Fruit fly (Drosophila melanogaster) whole organism, embryonic: ENCODE data around the gene ea.
A peak's percentile ranks its signal among the peaks of the same experiment; 100 is the strongest.

Experiments
- Adf1 ChIP-seq: fragments of 200-800 bp; sonication (Bioruptor generic); IDR thresholded peaks from 2 replicates; pipeline ENCODE4 v1.3.6; 2022; ENCODE audit warnings: missing biosample characterization, missing genetic modification characterization
- Atf3 ChIP-seq: fragments of 200-800 bp; sonication (Bioruptor generic); optimal IDR thresholded peaks from 3 replicates; lab custom pipeline; 2016; ENCODE audit warnings: missing biosample characterization, missing genetic modification characterization
- BEAF-32 ChIP-seq: fragments of 200-800 bp; sonication (Bioruptor generic); optimal IDR thresholded peaks from 3 replicates; lab custom pipeline; 2017; ENCODE audit warnings: missing biosample characterization, missing genetic modification characterization, mild to moderate bottlenecking, moderate library complexity, missing genetic modification reagents
- CG10565 ChIP-seq: fragments of 200-800 bp; sonication (Bioruptor generic); optimal IDR thresholded peaks from 3 replicates; lab custom pipeline; 2016; ENCODE audit warnings: missing biosample characterization, mild to moderate bottlenecking, missing genetic modification characterization
- CG11696 ChIP-seq: fragments of 200-800 bp; sonication (Bioruptor generic); IDR thresholded peaks from 2 replicates; pipeline ENCODE4 v1.3.6; 2022; ENCODE audit warnings: missing biosample characterization, missing genetic modification characterization
- CG13287 ChIP-seq: fragments of 200-800 bp; sonication (Bioruptor generic); IDR thresholded peaks from 2 replicates; pipeline ENCODE4 v1.3.6; 2022; ENCODE audit warnings: missing biosample characterization, missing genetic modification characterization; ENCODE audit not compliant: partially characterized antibody
- CG13624 ChIP-seq: fragments of 200-800 bp; sonication (Bioruptor generic); optimal IDR thresholded peaks from 2 replicates; lab custom pipeline; 2016; ENCODE audit warnings: missing biosample characterization, missing genetic modification characterization
- CG14860 ChIP-seq: fragments of 200-800 bp; sonication (Bioruptor generic); IDR thresholded peaks from 3 replicates; pipeline ENCODE4 v1.3.6; 2022; ENCODE audit warnings: missing biosample characterization, missing genetic modification characterization; ENCODE audit not compliant: partially characterized antibody
- CG18599 ChIP-seq: fragments of 200-800 bp; sonication (Bioruptor generic); optimal IDR thresholded peaks from 3 replicates; lab custom pipeline; 2017; ENCODE audit warnings: missing biosample characterization, missing genetic modification characterization, mild to moderate bottlenecking, moderate library complexity, missing genetic modification reagents
- CG18764 ChIP-seq: fragments of 200-800 bp; sonication (Bioruptor generic); optimal IDR thresholded peaks from 3 replicates; lab custom pipeline; 2016; ENCODE audit warnings: missing biosample characterization, missing genetic modification characterization
- CG2129 ChIP-seq: fragments of 200-800 bp; sonication (Bioruptor generic); IDR thresholded peaks from 2 replicates; pipeline ENCODE4 v1.3.6; 2022; ENCODE audit warnings: missing biosample characterization, missing genetic modification characterization; ENCODE audit not compliant: partially characterized antibody
- CG32532 ChIP-seq: fragments of 200-800 bp; sonication (Bioruptor generic); IDR thresholded peaks from 2 replicates; pipeline ENCODE4 v1.3.6; 2022; ENCODE audit warnings: missing biosample characterization, missing genetic modification characterization
- CG3281 ChIP-seq: fragments of 200-800 bp; sonication (Bioruptor generic); optimal IDR thresholded peaks from 3 replicates; lab custom pipeline; 2017; ENCODE audit warnings: missing biosample characterization, mild to moderate bottlenecking, missing genetic modification characterization
- CG34376 ChIP-seq: fragments of 200-800 bp; sonication (Bioruptor generic); optimal IDR thresholded peaks from 2 replicates; lab custom pipeline; 2018; ENCODE audit warnings: missing biosample characterization, mild to moderate bottlenecking, missing genetic modification characterization
- CG3847 ChIP-seq: fragments of 200-800 bp; sonication (Bioruptor generic); IDR thresholded peaks from 2 replicates; pipeline ENCODE4 v1.3.6; 2022; ENCODE audit warnings: missing biosample characterization, missing genetic modification characterization
- CG3995 ChIP-seq: fragments of 200-800 bp; sonication (Bioruptor generic); optimal IDR thresholded peaks from 3 replicates; lab custom pipeline; 2016; ENCODE audit warnings: missing biosample characterization, missing genetic modification characterization
- CG7928 ChIP-seq: fragments of 200-800 bp; sonication (Bioruptor generic); optimal IDR thresholded peaks from 2 replicates; lab custom pipeline; 2017; ENCODE audit warnings: missing biosample characterization, mild to moderate bottlenecking, missing genetic modification characterization
- CG8924 ChIP-seq: fragments of 200-800 bp; optimal IDR thresholded peaks from 3 replicates; lab custom pipeline; 2019; ENCODE audit warnings: missing biosample characterization, mild to moderate bottlenecking, missing genetic modification characterization, moderate library complexity
- CG8944 ChIP-seq: fragments of 200-800 bp; sonication (Bioruptor generic); optimal IDR thresholded peaks from 3 replicates; lab custom pipeline; 2016; ENCODE audit warnings: missing biosample characterization, missing genetic modification characterization
- Camta ChIP-seq: fragments of 200-800 bp; sonication (Bioruptor generic); optimal IDR thresholded peaks from 2 replicates; lab custom pipeline; 2016; ENCODE audit warnings: missing biosample characterization, missing genetic modification characterization
- Dip3 ChIP-seq: fragments of 200-800 bp; sonication (Bioruptor generic); optimal IDR thresholded peaks from 3 replicates; lab custom pipeline; 2016; ENCODE audit warnings: missing biosample characterization, missing genetic modification characterization
- HLH3B ChIP-seq: fragments of 200-800 bp; sonication (Bioruptor generic); IDR thresholded peaks from 2 replicates; pipeline ENCODE4 v1.3.6; 2022; ENCODE audit warnings: missing biosample characterization, missing genetic modification characterization
- HmgD ChIP-seq: fragments of 200-800 bp; sonication (Bioruptor generic); optimal IDR thresholded peaks from 3 replicates; lab custom pipeline; 2016; ENCODE audit warnings: missing biosample characterization, missing genetic modification characterization
- HmgZ ChIP-seq: fragments of 200-800 bp; sonication (Bioruptor generic); optimal IDR thresholded peaks from 2 replicates; lab custom pipeline; 2018; ENCODE audit warnings: missing biosample characterization, mild to moderate bottlenecking, missing genetic modification characterization
- Hr51 ChIP-seq, 2 experiments: fragments of 200-800 bp; sonication (Bioruptor generic); optimal IDR thresholded peaks; 2 replicates in 1 of 2; 3 replicates in 1 of 2; lab custom pipeline; 2016 to 2018; ENCODE audit warnings: missing biosample characterization in 2 of 2, missing genetic modification characterization in 2 of 2, mild to moderate bottlenecking in 1 of 2, moderate library complexity in 1 of 2
- NfI ChIP-seq: fragments of 200-800 bp; sonication (Bioruptor generic); optimal IDR thresholded peaks from 3 replicates; lab custom pipeline; 2018; ENCODE audit warnings: missing biosample characterization, mild to moderate bottlenecking, missing genetic modification characterization, moderate library complexity
- Rfx ChIP-seq: fragments of 200-800 bp; sonication (Bioruptor generic); IDR thresholded peaks from 2 replicates; pipeline ENCODE4 v1.3.6; 2022; ENCODE audit warnings: missing biosample characterization, missing genetic modification characterization
- Taf1 ChIP-seq: fragments of 200-800 bp; sonication (Bioruptor generic); IDR thresholded peaks from 2 replicates; pipeline ENCODE4 v1.3.6; 2022; ENCODE audit warnings: missing biosample characterization, missing genetic modification characterization
- Trl ChIP-seq, 3 experiments: fragments of >200 bp in 2 of 3; fragments of 200-800 bp in 1 of 3; sonication (Bioruptor generic) in 1 of 3; optimal IDR thresholded peaks; 2 replicates in 1 of 3; 3 replicates in 2 of 3; lab custom pipeline; 2016 to 2017; ENCODE audit warnings: missing biosample characterization in 1 of 3, missing genetic modification characterization in 1 of 3
- bab2 ChIP-seq: fragments of 200-800 bp; sonication (Bioruptor generic); optimal IDR thresholded peaks from 2 replicates; lab custom pipeline; 2016; ENCODE audit warnings: missing biosample characterization, missing genetic modification characterization
- bcd ChIP-seq: fragments of 200-800 bp; sonication (Bioruptor generic); optimal IDR thresholded peaks from 2 replicates; lab custom pipeline; 2017; ENCODE audit warnings: missing biosample characterization, mild to moderate bottlenecking, missing genetic modification characterization
- cg ChIP-seq: fragments of 200-800 bp; sonication (Bioruptor generic); optimal IDR thresholded peaks from 3 replicates; lab custom pipeline; 2019; ENCODE audit warnings: missing biosample characterization, mild to moderate bottlenecking, missing genetic modification characterization, moderate library complexity
- chinmo ChIP-seq: fragments of 200-800 bp; sonication (Bioruptor generic); IDR thresholded peaks from 4 replicates; pipeline ENCODE4 v1.3.6; 2022; ENCODE audit warnings: missing biosample characterization, missing genetic modification characterization; ENCODE audit not compliant: partially characterized antibody
- chm ChIP-seq: fragments of 200-800 bp; sonication (Bioruptor generic); IDR thresholded peaks from 2 replicates; pipeline ENCODE4 v1.3.6; 2022; ENCODE audit warnings: missing biosample characterization, missing genetic modification characterization
- chn ChIP-seq: fragments of 200-800 bp; sonication (Bioruptor generic); optimal IDR thresholded peaks from 2 replicates; lab custom pipeline; 2016; ENCODE audit warnings: missing biosample characterization, missing genetic modification characterization
- dimm ChIP-seq: fragments of 200-800 bp; sonication (Bioruptor generic); IDR thresholded peaks from 2 replicates; pipeline ENCODE4 v1.3.6; 2022; ENCODE audit warnings: missing biosample characterization, missing genetic modification characterization
- ewg ChIP-seq: fragments of 200-800 bp; sonication (Bioruptor generic); optimal IDR thresholded peaks from 3 replicates; lab custom pipeline; 2017; ENCODE audit warnings: mild to moderate bottlenecking, missing biosample characterization, missing genetic modification reagents, missing genetic modification characterization
- fd64A ChIP-seq: fragments of 200-800 bp; sonication (Bioruptor generic); optimal IDR thresholded peaks from 3 replicates; lab custom pipeline; 2018; ENCODE audit warnings: missing biosample characterization, mild to moderate bottlenecking, missing genetic modification characterization
- gcm2 ChIP-seq: fragments of 200-800 bp; sonication (Bioruptor generic); optimal IDR thresholded peaks from 2 replicates; lab custom pipeline; 2016; ENCODE audit warnings: missing biosample characterization, missing genetic modification characterization
- lilli ChIP-seq: fragments of 200-800 bp; sonication (Bioruptor generic); optimal IDR thresholded peaks from 3 replicates; lab custom pipeline; 2016; ENCODE audit warnings: missing biosample characterization, missing genetic modification characterization
- luna ChIP-seq: fragments of 200-800 bp; sonication (Bioruptor generic); optimal IDR thresholded peaks from 2 replicates; lab custom pipeline; 2016; ENCODE audit warnings: missing biosample characterization, missing genetic modification characterization
- pho ChIP-seq: fragments of 200-800 bp; sonication (Bioruptor generic); optimal IDR thresholded peaks from 2 replicates; lab custom pipeline; 2016; ENCODE audit warnings: missing biosample characterization, missing genetic modification characterization
- prd ChIP-seq, 3 experiments: fragments of >200 bp in 2 of 3; fragments of 200-800 bp in 1 of 3; sonication (Bioruptor generic) in 1 of 3; optimal IDR thresholded peaks in 2 of 3; IDR thresholded peaks in 1 of 3; 2 replicates in 2 of 3; 3 replicates in 1 of 3; pipeline versions ENCODE4 v1.3.6 to Lab custom; 2017 to 2022; ENCODE audit warnings: missing biosample characterization in 1 of 3, missing genetic modification characterization in 1 of 3
- ranshi ChIP-seq: fragments of 200-800 bp; sonication (Bioruptor generic); IDR thresholded peaks from 2 replicates; pipeline ENCODE4 v1.3.6; 2022; ENCODE audit warnings: missing biosample characterization, missing genetic modification characterization
- sens ChIP-seq: fragments of 200-800 bp; sonication (Bioruptor generic); peaks from one replicate; lab custom pipeline; 2016; ENCODE audit warnings: missing biosample characterization, missing genetic modification characterization
- shn ChIP-seq: fragments of 200-800 bp; sonication (Bioruptor generic); optimal IDR thresholded peaks from 3 replicates; lab custom pipeline; 2016; ENCODE audit warnings: missing biosample characterization, missing genetic modification characterization
- slbo ChIP-seq: fragments of 200-800 bp; sonication (Bioruptor generic); IDR thresholded peaks from 2 replicates; pipeline ENCODE4 v1.3.6; 2022; ENCODE audit warnings: missing biosample characterization, missing genetic modification characterization
- sob ChIP-seq: fragments of 200-800 bp; sonication (Bioruptor generic); IDR thresholded peaks from 2 replicates; pipeline ENCODE4 v1.3.6; 2022; ENCODE audit warnings: missing biosample characterization, missing genetic modification characterization
- sug ChIP-seq: fragments of 200-800 bp; optimal IDR thresholded peaks from 2 replicates; lab custom pipeline; 2019; ENCODE audit warnings: missing biosample characterization, mild to moderate bottlenecking, missing genetic modification characterization, moderate library complexity

The ea gene

dm6 chr3R:15371833-15372232 is 43.3 kb downstream of the ea start, which contains the start of the genes Ccm3 and CG6136 (continued):
- TF ChIP-seq NfI, result peak; percentile 67
- TF ChIP-seq cg (GFP tag; lab: Kevin White, UChicago), result no peak
- TF ChIP-seq CG14860 (GFP tag; lab: Robert Waterston, UW), result peak; percentile 90
- peak; percentile 22 for TF ChIP-seq luna
- peak; percentile 36 for TF ChIP-seq Dip3 (GFP tag; lab: Kevin White, UChicago)
- TF ChIP-seq shn (GFP tag; lab: Kevin White, UChicago), result peak; percentile 12
- TF ChIP-seq CG3281 (GFP tag; lab: Kevin White, UChicago), result peak; percentile 35
- TF ChIP-seq CG8944, result no peak
- TF ChIP-seq chn, result peak; percentile 17
- 0 out of 2 replicates have a peak, but pooled peaks have one; percentile 8 for TF ChIP-seq Taf1
- TF ChIP-seq CG8924 (tag; lab: Kevin White, UChicago), result peak; percentile 57
- TF ChIP-seq CG2129 (GFP tag; lab: Robert Waterston, UW), result peak; percentile 77
- no peak for TF ChIP-seq Atf3 (GFP tag; lab: Kevin White, UChicago)
- peak; percentile 27 for TF ChIP-seq CG7928 (GFP tag; lab: Kevin White, UChicago)
- TF ChIP-seq sug (tag; lab: Kevin White, UChicago), result peak; percentile 58
- peak; percentile 56; the same call in 1 of the 2 replicates for TF ChIP-seq slbo (GFP tag; lab: Robert Waterston, UW)
- TF ChIP-seq CG32532 (GFP tag; lab: Robert Waterston, UW), result peak; percentile 62
- peak; percentile 10 for TF ChIP-seq CG18764 (GFP tag; lab: Kevin White, UChicago)
- peak; percentile 11; the same call in 1 of the 2 replicates for TF ChIP-seq ranshi (GFP tag; lab: Robert Waterston, UW)
- peak; percentile 68 for TF ChIP-seq sens
- peak; percentile 37 for TF ChIP-seq pho (GFP tag; lab: Kevin White, UChicago)
- peak; percentile 52 for TF ChIP-seq lilli (GFP tag; lab: Kevin White, UChicago)
- TF ChIP-seq Camta (GFP tag; lab: Kevin White, UChicago), result no peak
- peak; percentile 89 for TF ChIP-seq BEAF-32
- TF ChIP-seq dimm, result no peak
- TF ChIP-seq CG11696 (GFP tag; lab: Robert Waterston, UW), result no peak
- peak; percentile 41; the same call in 1 of the 2 replicates for TF ChIP-seq Adf1 (GFP tag; lab: Robert Waterston, UW)
- peak; percentile 86 for TF ChIP-seq Rfx
- peak; percentile 48 for TF ChIP-seq ewg (GFP tag; lab: Kevin White, UChicago)
- peak; percentile 49 for TF ChIP-seq HmgD (GFP tag; lab: Kevin White, UChicago)
- peak; percentile 5 for TF ChIP-seq gcm2
- TF ChIP-seq Trl (optimal IDR thresholded peaks at IDR 0.05; lab: Kevin White, UChicago), result no peak
- peak; percentile 63 for TF ChIP-seq Trl (GFP tag; optimal IDR thresholded peaks at IDR 0.05; lab: Kevin White, UChicago)
- peak in 1 of 2 experiments; percentile 23 for TF ChIP-seq Hr51 (GFP tag; optimal IDR thresholded peaks at IDR 0.05; lab: Kevin White, UChicago)
- no peak for TF ChIP-seq prd (optimal IDR thresholded peaks at IDR 0.05; lab: Kevin White, UChicago)
- TF ChIP-seq prd (GFP tag; IDR thresholded peaks at IDR 0.05; lab: Robert Waterston, UW), result peak; percentile 52; the same call in 1 of the 3 replicates
- TF ChIP-seq HLH3B (GFP tag; lab: Robert Waterston, UW), result 0 out of 2 replicates have a peak, but pooled peaks have one; percentile 26
- TF ChIP-seq chinmo (GFP tag; lab: Robert Waterston, UW), result peak; percentile 88; the same call in 3 of the 4 replicates
- peak; percentile 82 for TF ChIP-seq HmgZ
- TF ChIP-seq CG3995 (GFP tag; lab: Kevin White, UChicago), result peak; percentile 62
- TF ChIP-seq sob (GFP tag; lab: Robert Waterston, UW), result peak; percentile 84
- TF ChIP-seq fd64A (GFP tag; lab: Kevin White, UChicago), result no peak
- TF ChIP-seq bcd, result peak; percentile 28
- TF ChIP-seq CG10565 (GFP tag; lab: Kevin White, UChicago), result no peak
- peak; percentile 70 for TF ChIP-seq CG34376 (GFP tag; lab: Kevin White, UChicago)
- peak; percentile 54; the same call in 1 of the 2 replicates for TF ChIP-seq chm (GFP tag; lab: Robert Waterston, UW)
- TF ChIP-seq CG13624 (GFP tag; lab: Kevin White, UChicago), result peak; percentile 74
- TF ChIP-seq CG13287, result peak; percentile 95
- peak; percentile 34 for TF ChIP-seq bab2
- peak; percentile 65 for TF ChIP-seq CG3847 (GFP tag; lab: Robert Waterston, UW)
- TF ChIP-seq CG18599 (GFP tag; lab: Kevin White, UChicago), result peak; percentile 51
